Worm (Caenorhabditis elegans) whole organism, midembryonic: ENCODE data around the gene baf-1.

Experiments
- T22C8.4 ChIP-seq: fragments of 200-800 bp; sonication (Bioruptor generic); IDR thresholded peaks from 2 replicates; pipeline ENCODE4 v1.3.6; 2022; ENCODE audit warnings: missing genetic modification characterization, missing compliant biosample characterization
- cog-1 ChIP-seq: sonication (generic microtip); optimal IDR thresholded peaks from 2 replicates; lab custom pipeline; 2016; ENCODE audit warnings: missing genetic modification characterization, missing compliant biosample characterization
- flt-1 ChIP-seq: fragments of 200-800 bp; sonication (Bioruptor generic); IDR thresholded peaks from 2 replicates; pipeline ENCODE4 v1.3.6; 2022; ENCODE audit warnings: missing genetic modification characterization, missing compliant biosample characterization
- klf-2 ChIP-seq: fragments of 200-800 bp; sonication (Bioruptor generic); conservative IDR thresholded peaks from 2 replicates; pipeline ENCODE4 v1.3.6; 2022; ENCODE audit warnings: missing genetic modification reagents, missing genetic modification characterization, missing compliant biosample characterization
- med-1 ChIP-seq: sonication (generic microtip); optimal IDR thresholded peaks from 2 replicates; lab custom pipeline; 2017; ENCODE audit warnings: missing genetic modification characterization, mild to moderate bottlenecking, missing compliant biosample characterization, antibody characterized with exemption, missing genetic modification reagents; ENCODE audit not compliant: insufficient read depth
- ref-1 ChIP-seq: fragments of 200-800 bp; sonication (Bioruptor generic); conservative IDR thresholded peaks from 2 replicates; pipeline ENCODE4 v1.3.6; 2022; ENCODE audit warnings: missing genetic modification reagents, missing genetic modification characterization, missing compliant biosample characterization
- tab-1 ChIP-seq: fragments of 200-800 bp; sonication (Bioruptor generic); IDR thresholded peaks from 2 replicates; pipeline ENCODE4 v1.3.6; 2022; ENCODE audit warnings: missing genetic modification characterization, missing compliant biosample characterization
- ztf-23 ChIP-seq: fragments of 200-800 bp; sonication (Bioruptor generic); IDR thresholded peaks from 2 replicates; pipeline ENCODE4 v1.3.6; 2022; ENCODE audit warnings: missing genetic modification reagents, missing genetic modification characterization, missing compliant biosample characterization
- ztf-29 ChIP-seq: fragments of 200-800 bp; sonication (Bioruptor generic); IDR thresholded peaks from 2 replicates; pipeline ENCODE4 v1.3.6; 2022; ENCODE audit warnings: missing genetic modification reagents, missing genetic modification characterization, missing compliant biosample characterization

The baf-1 gene

DNA sequence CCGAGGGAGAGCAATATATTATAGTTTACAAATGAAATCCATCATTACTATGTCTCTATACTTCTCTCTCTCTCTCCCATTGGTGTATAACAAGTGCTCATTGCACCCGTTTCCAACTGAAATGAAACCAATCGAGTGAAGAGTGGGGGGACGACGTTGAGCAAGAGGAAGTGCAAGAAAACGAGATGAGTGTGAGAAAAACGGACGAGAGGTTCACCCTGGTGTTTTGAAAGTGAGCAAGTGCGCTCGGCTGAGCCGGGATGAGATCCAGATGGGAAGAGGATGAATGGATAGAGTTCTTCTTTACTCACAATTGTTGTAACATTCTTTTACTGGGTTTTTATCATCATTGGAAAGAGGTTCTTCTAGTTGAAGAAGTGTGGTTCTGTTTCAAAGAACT, 16.5 kb downstream of the baf-1 start:
- no peak for TF ChIP-seq med-1 (GFP tag; lab: Kevin White, UChicago)
- no peak for TF ChIP-seq tab-1

DNA sequence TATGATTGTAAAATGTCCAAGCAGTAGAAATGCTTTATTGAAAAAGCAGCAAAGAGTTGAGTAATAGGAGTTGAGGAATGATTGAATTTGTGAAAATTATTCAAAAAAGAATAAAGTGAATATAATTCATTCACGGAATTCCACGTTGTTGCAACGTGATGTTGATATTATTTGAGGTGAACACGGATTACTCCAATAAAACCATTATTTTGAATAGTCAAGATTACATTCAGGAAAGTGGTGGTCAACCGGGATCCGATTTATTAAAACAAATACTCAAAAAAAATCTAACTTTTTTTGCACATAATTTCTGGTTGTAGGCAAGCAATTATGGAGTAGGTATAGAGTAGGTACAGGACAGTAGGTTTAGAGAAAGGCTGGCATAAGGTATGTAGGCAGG, 18.1 kb downstream of the baf-1 start, which contains the start of gene bre-3:
Gene bre-3 (minus strand): TSS at position 101 of the 400 bp plus-strand sequence.
- TF ChIP-seq cog-1 (tag; lab: Kevin White, UChicago) (no peak), flt-1 (GFP tag; lab: Robert Waterston, UW) (no peak), ztf-23 (GFP tag; lab: Robert Waterston, UW) (no peak), klf-2 (GFP tag; lab: Robert Waterston, UW) (no peak), T22C8.4 (GFP tag; lab: Robert Waterston, UW) (no peak), ref-1 (GFP tag; lab: Robert Waterston, UW) (no peak), ztf-29 (GFP tag; lab: Robert Waterston, UW) (no peak), med-1 (GFP tag; lab: Kevin White, UChicago) (no peak), tab-1 (no peak)

DNA sequence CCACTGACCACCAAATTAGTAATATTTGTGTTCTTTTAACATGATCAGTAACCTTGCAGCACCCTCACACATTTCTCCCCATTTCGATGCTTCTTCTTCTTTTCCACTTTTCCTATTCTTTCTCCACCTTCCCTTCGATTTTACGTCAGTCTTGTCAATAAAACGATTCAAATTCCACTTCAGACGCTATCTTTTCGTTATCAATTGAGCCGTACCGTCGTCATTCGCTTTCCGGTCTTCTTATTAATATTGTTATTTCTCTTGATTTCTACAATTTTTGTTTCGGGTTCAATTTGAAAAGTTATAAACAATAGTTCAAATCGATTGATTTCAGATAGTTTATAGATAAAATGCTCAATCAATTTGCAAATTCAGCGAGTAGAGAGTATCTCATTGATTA, 20.2 kb downstream of the baf-1 start:
- TF ChIP-seq klf-2 (GFP tag; lab: Robert Waterston, UW) = no peak
- TF ChIP-seq med-1 (GFP tag; lab: Kevin White, UChicago) = no peak
- no peak for TF ChIP-seq tab-1
- no peak for TF ChIP-seq T22C8.4 (GFP tag; lab: Robert Waterston, UW)
- no peak for TF ChIP-seq ztf-29 (GFP tag; lab: Robert Waterston, UW)
- no peak for TF ChIP-seq ref-1 (GFP tag; lab: Robert Waterston, UW)
- no peak for TF ChIP-seq flt-1 (GFP tag; lab: Robert Waterston, UW)
- no peak for TF ChIP-seq cog-1 (tag; lab: Kevin White, UChicago)
- no peak for TF ChIP-seq ztf-23 (GFP tag; lab: Robert Waterston, UW)

DNA sequence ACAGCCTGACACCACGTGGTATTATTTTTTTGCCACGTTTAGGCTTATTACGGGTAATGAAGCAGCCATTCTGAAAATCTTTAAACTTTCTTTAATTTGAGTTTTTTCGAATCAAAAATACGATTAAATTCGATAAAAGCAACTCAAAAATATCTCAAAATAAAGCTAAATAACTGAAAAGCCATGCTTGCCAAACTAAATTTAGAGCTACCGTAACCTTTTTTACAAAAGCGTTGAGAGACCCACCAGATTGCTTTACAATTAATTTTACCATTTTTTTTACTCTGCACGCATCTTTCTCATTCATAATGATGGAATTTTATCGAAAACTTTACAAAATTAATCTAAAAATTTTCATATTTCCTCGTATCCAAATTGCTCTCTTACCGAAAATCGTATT, 20.8 kb downstream of the baf-1 start:
- TF ChIP-seq ztf-23 (GFP tag; lab: Robert Waterston, UW) (no peak), ref-1 (GFP tag; lab: Robert Waterston, UW) (no peak), med-1 (GFP tag; lab: Kevin White, UChicago) (no peak), ztf-29 (GFP tag; lab: Robert Waterston, UW) (no peak), cog-1 (tag; lab: Kevin White, UChicago) (no peak), tab-1 (no peak), T22C8.4 (GFP tag; lab: Robert Waterston, UW) (no peak), klf-2 (GFP tag; lab: Robert Waterston, UW) (no peak), flt-1 (GFP tag; lab: Robert Waterston, UW) (no peak)

DNA sequence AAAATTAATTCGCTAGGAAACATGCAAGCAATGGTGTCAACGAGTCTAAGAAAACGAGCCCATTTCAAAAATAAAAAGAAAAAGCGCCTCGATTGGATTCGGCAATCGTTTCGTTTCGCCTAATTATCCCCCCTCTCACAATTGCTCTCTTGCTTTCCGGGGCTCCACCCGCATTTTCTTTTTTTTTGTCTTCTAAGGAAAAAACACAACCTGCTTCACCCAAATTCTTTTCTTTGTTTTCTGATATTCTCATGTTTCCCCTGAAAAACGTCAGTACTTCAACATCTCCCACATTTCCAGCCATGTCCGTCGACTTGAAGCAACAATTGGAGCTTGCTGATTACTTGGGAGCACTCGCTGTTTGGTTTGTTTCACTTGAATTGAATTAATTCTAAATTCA, 21.2 kb downstream of the baf-1 start, which contains the start of gene nlp-36:
Gene nlp-36 (plus strand): TSS at position 301 of the 400 bp plus-strand sequence.
- TF ChIP-seq ztf-29 (GFP tag; lab: Robert Waterston, UW) (no peak), flt-1 (GFP tag; lab: Robert Waterston, UW) (no peak), tab-1 (no peak), klf-2 (GFP tag; lab: Robert Waterston, UW) (no peak), ref-1 (GFP tag; lab: Robert Waterston, UW) (no peak), cog-1 (tag; lab: Kevin White, UChicago) (no peak), T22C8.4 (GFP tag; lab: Robert Waterston, UW) (no peak), ztf-23 (GFP tag; lab: Robert Waterston, UW) (no peak), med-1 (GFP tag; lab: Kevin White, UChicago) (no peak)

DNA sequence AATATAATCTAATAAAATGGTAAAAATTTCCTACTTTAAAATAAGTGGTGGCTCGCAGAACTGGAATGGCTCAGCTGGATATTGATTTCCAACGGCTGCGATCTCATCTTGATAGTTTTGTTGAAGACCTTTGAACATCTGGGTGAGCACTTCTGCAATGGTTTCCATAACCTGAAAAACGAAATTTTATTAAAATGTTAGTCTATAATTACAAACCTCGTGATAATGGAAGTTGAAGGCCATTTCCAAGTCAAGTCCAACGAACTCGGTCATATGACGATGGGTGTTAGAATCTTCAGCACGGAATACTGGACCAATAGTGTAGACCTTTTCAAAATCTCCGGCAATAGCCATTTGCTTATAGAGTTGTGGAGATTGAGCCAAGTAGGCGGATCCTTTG, 22.5 kb downstream of the baf-1 start:
- TF ChIP-seq tab-1 (no peak), klf-2 (GFP tag; lab: Robert Waterston, UW) (no peak), ref-1 (GFP tag; lab: Robert Waterston, UW) (no peak), cog-1 (tag; lab: Kevin White, UChicago) (no peak), flt-1 (GFP tag; lab: Robert Waterston, UW) (no peak), med-1 (GFP tag; lab: Kevin White, UChicago) (no peak), T22C8.4 (GFP tag; lab: Robert Waterston, UW) (no peak), ztf-29 (GFP tag; lab: Robert Waterston, UW) (no peak), ztf-23 (GFP tag; lab: Robert Waterston, UW) (no peak)

DNA sequence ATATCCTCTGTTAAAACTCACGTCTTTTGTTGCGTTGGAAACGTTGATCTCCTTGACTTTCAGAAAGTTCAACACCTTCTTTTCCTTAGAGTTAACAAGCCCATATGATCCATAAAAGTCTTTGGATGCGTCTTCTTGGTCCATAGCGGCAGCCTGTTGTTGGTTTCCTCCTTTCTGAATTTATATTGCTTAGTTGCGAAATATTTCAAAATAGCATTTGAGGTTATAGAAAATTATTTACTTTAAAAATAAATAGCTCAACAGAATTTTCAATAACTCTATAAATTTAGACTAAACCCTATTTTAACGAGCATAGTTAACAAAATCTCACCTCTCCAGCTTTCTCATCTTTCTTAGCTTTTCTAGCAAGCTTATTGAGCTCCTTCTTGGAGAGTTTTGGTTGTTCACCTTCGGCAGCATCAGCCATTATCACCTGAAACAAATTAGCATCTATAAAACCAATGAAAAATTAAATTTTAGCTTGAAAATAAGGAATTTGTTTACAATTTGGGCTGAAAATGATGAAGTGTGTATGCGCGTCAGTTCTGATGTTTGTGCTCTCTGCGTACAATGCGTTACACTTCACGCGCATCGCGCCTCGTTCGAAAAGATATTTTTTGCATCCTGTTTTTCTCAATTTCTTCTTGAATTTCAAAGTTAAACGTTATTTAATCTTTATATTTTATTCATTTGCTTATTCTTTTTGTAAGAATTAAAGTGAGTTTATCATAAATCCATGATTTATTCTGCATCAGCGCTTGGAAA, 23.7 kb downstream of the baf-1 start, which contains the start of the genes dars-1 and ctr-9:
Gene dars-1 (minus strand): TSS at position 433 of the 765 bp plus-strand sequence.
Gene ctr-9 (plus strand): TSS at position 614 of the 765 bp plus-strand sequence.
- TF ChIP-seq tab-1 (no peak), flt-1 (GFP tag; lab: Robert Waterston, UW) (no peak), cog-1 (tag; lab: Kevin White, UChicago) (no peak), ztf-29 (GFP tag; lab: Robert Waterston, UW) (no peak), med-1 (GFP tag; lab: Kevin White, UChicago) (no peak), klf-2 (GFP tag; lab: Robert Waterston, UW) (no peak)

DNA sequence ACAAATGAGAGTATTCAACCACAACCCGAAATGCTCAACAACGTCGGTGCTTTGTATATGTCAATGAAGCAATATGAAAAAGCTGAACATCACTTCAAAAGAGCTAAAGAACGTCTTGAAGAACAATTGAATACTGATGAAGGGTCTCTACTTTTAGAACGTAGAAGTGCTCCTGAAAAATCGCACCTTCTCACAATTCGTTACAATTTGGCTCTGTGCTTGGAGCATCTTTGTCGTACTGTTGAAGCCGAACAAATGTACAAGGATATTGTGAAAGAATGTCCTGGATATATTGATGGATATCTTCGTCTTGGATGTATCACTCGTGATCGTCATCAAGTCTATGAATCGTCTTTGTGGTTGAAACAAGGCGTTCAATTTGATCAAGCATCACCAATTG, 26.9 kb downstream of the baf-1 start:
- no peak for TF ChIP-seq ztf-29 (GFP tag; lab: Robert Waterston, UW)
- TF ChIP-seq med-1 (GFP tag; lab: Kevin White, UChicago) = no peak
- no peak for TF ChIP-seq cog-1 (tag; lab: Kevin White, UChicago)
- TF ChIP-seq klf-2 (GFP tag; lab: Robert Waterston, UW) = no peak
- TF ChIP-seq ref-1 (GFP tag; lab: Robert Waterston, UW) = no peak
- TF ChIP-seq ztf-23 (GFP tag; lab: Robert Waterston, UW) = no peak
- TF ChIP-seq tab-1 = no peak
- TF ChIP-seq flt-1 (GFP tag; lab: Robert Waterston, UW) = no peak
- TF ChIP-seq T22C8.4 (GFP tag; lab: Robert Waterston, UW) = no peak

DNA sequence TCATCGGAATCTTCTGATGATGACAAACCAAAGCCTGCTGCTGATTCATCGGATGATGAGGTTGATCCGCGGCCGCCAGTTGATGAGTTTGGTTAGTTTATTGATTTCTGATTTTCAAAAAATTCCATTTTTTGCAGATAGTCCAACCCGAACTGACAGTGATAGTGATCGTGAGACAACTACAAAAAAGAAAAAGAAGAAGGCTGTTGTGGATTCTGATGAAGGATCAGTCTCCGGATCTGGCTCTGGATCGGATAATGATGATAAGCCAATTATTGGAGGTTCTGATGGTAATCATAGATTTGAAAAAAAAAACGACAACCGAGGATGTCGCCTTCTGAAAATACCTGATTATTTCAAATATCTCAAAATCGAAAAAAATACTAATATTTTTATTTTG, 28.8 kb downstream of the baf-1 start:
- TF ChIP-seq ztf-29 (GFP tag; lab: Robert Waterston, UW) = no peak
- TF ChIP-seq cog-1 (tag; lab: Kevin White, UChicago) = no peak
- no peak for TF ChIP-seq klf-2 (GFP tag; lab: Robert Waterston, UW)
